Worm (Caenorhabditis elegans): Measurements from ENCODE around the gene T23B12.6.

DNA sequence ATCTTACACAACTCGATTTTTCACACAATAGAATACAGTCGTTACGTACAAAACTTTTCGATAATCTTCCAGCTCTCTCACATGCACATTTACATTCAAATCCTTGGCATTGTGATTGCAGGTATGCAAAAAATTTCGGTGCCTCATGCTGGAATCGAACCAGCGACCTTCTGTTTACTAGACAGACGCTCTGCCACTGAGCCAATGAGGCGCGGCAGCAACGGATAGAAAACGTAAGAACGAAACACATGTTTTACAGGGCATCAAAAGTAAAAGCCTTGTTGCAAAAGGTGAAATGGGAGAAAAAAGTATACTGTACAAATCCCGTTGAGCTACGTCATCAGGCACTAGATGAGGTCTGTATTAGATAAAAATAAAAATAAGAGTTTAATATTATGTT, 35.7 kb upstream of the T23B12.6 start:
- TF ChIP-seq nhr-6 (tag; optimal IDR thresholded peaks at IDR 0.05) (no peak), lin-13 (GFP tag; optimal IDR thresholded peaks at IDR 0.05) (no peak), fos-1 (tag; optimal IDR thresholded peaks at IDR 0.05) (no peak), ZK546.5 (tag; optimal IDR thresholded peaks at IDR 0.05) (no peak), snpc-4 (tag; optimal IDR thresholded peaks at IDR 0.05) (no peak), ama-1 (optimal IDR thresholded peaks at IDR 0.05) (no peak)

Measured in whole organism, L2 larva.